Worm (Caenorhabditis elegans) whole organism, late embryonic: ENCODE results near the gene F08G2.4.

Experiments
- C38D4.7 ChIP-seq: fragments of 200-800 bp; sonication (Bioruptor generic); optimal IDR thresholded peaks from 2 replicates; lab custom pipeline; 2018; ENCODE audit warnings: mild to moderate bottlenecking, missing genetic modification characterization, moderate library complexity, missing compliant biosample characterization
- F13H6.1 ChIP-seq: sonication (generic microtip); optimal IDR thresholded peaks from 2 replicates; lab custom pipeline; 2016; ENCODE audit warnings: missing genetic modification characterization, missing compliant biosample characterization
- Y22D7AL.16 ChIP-seq: sonication (generic microtip); optimal IDR thresholded peaks from 2 replicates; lab custom pipeline; 2016; ENCODE audit warnings: missing genetic modification characterization, missing compliant biosample characterization
- ahr-1 ChIP-seq: sonication (generic microtip); optimal IDR thresholded peaks from 2 replicates; lab custom pipeline; 2016; ENCODE audit warnings: missing genetic modification characterization, missing compliant biosample characterization
- ceh-19 ChIP-seq: fragments of 200-800 bp; sonication (Bioruptor generic); optimal IDR thresholded peaks from 2 replicates; lab custom pipeline; 2018; ENCODE audit warnings: mild to moderate bottlenecking, missing genetic modification characterization, missing compliant biosample characterization
- ceh-22 ChIP-seq: sonication (generic microtip); optimal IDR thresholded peaks from 2 replicates; lab custom pipeline; 2017; ENCODE audit warnings: missing biosample characterization, missing genetic modification characterization
- ceh-30 ChIP-seq: fragments of 150-350 bp; optimal IDR thresholded peaks from 2 replicates; lab custom pipeline; 2014; ENCODE audit warnings: missing biosample characterization, missing genetic modification characterization
- ceh-45 ChIP-seq: fragments of 200-800 bp; sonication (Bioruptor generic); IDR thresholded peaks from 2 replicates; pipeline ENCODE4 v1.3.6; 2022; ENCODE audit warnings: missing genetic modification reagents, missing genetic modification characterization, missing compliant biosample characterization
- ceh-48 ChIP-seq: sonication (generic microtip); optimal IDR thresholded peaks from 2 replicates; lab custom pipeline; 2016; ENCODE audit warnings: missing genetic modification characterization, inconsistent platforms, missing compliant biosample characterization
- ceh-9 ChIP-seq: sonication (generic microtip); optimal IDR thresholded peaks from 2 replicates; lab custom pipeline; 2016; ENCODE audit warnings: mild to moderate bottlenecking, missing genetic modification characterization, inconsistent platforms, missing compliant biosample characterization
- dmd-4 ChIP-seq: sonication (generic microtip); optimal IDR thresholded peaks from 2 replicates; lab custom pipeline; 2016; ENCODE audit warnings: borderline replicate concordance, missing genetic modification characterization, missing compliant biosample characterization
- dve-1 ChIP-seq: sonication (generic microtip); optimal IDR thresholded peaks from 2 replicates; lab custom pipeline; 2017; ENCODE audit warnings: antibody characterized with exemption, mild to moderate bottlenecking, missing genetic modification characterization, missing compliant biosample characterization
- eyg-1 ChIP-seq: sonication (generic microtip); optimal IDR thresholded peaks from 2 replicates; lab custom pipeline; 2016; ENCODE audit warnings: missing genotype, missing genetic modification characterization, missing compliant biosample characterization
- fkh-6 ChIP-seq: sonication (generic microtip); optimal IDR thresholded peaks from 2 replicates; lab custom pipeline; 2016; ENCODE audit warnings: missing genetic modification characterization, missing compliant biosample characterization
- gmeb-2 ChIP-seq: sonication (generic microtip); optimal IDR thresholded peaks from 2 replicates; lab custom pipeline; 2016; ENCODE audit warnings: missing genetic modification characterization, inconsistent platforms, missing compliant biosample characterization
- hlh-30 ChIP-seq: sonication (generic microtip); optimal IDR thresholded peaks from 2 replicates; lab custom pipeline; 2017; ENCODE audit warnings: antibody characterized with exemption, missing genetic modification characterization, missing compliant biosample characterization; ENCODE audit not compliant: insufficient read depth
- hlh-6 ChIP-seq: sonication (generic microtip); optimal IDR thresholded peaks from 2 replicates; lab custom pipeline; 2016; ENCODE audit warnings: missing genotype, missing genetic modification characterization, missing compliant biosample characterization
- hlh-8 ChIP-seq: sonication (generic microtip); optimal IDR thresholded peaks from 2 replicates; lab custom pipeline; 2016; ENCODE audit warnings: missing genotype, missing genetic modification characterization, missing compliant biosample characterization
- lin-11 ChIP-seq: fragments of 200-800 bp; sonication (Bioruptor generic); optimal IDR thresholded peaks from 2 replicates; lab custom pipeline; 2018; ENCODE audit warnings: mild to moderate bottlenecking, missing genetic modification characterization, missing compliant biosample characterization
- madf-2 ChIP-seq: sonication (generic microtip); optimal IDR thresholded peaks from 2 replicates; lab custom pipeline; 2017; ENCODE audit warnings: missing genetic modification characterization, missing compliant biosample characterization
- mec-3 ChIP-seq: sonication (generic microtip); optimal IDR thresholded peaks from 2 replicates; lab custom pipeline; 2016; ENCODE audit warnings: borderline replicate concordance, missing genetic modification characterization, missing compliant biosample characterization
- nfya-1 ChIP-seq: sonication (generic microtip); optimal IDR thresholded peaks from 2 replicates; lab custom pipeline; 2017; ENCODE audit warnings: missing genetic modification characterization, mild to moderate bottlenecking, missing compliant biosample characterization, antibody characterized with exemption, moderate library complexity
- nhr-11 ChIP-seq: fragments of 150-350 bp; optimal IDR thresholded peaks from 2 replicates; lab custom pipeline; 2014; ENCODE audit warnings: missing biosample characterization, missing genetic modification characterization
- nhr-232 ChIP-seq: sonication (generic microtip); optimal IDR thresholded peaks from 2 replicates; lab custom pipeline; 2016; ENCODE audit warnings: missing genetic modification characterization, missing compliant biosample characterization
- npax-4 ChIP-seq: sonication (generic microtip); optimal IDR thresholded peaks from 2 replicates; lab custom pipeline; 2016; ENCODE audit warnings: missing genetic modification characterization, missing compliant biosample characterization
- odd-2 ChIP-seq: sonication (generic microtip); optimal IDR thresholded peaks from 2 replicates; lab custom pipeline; 2017; ENCODE audit warnings: antibody characterized with exemption, mild to moderate bottlenecking, missing genetic modification characterization, missing compliant biosample characterization
- pag-3 ChIP-seq: sonication (generic microtip); optimal IDR thresholded peaks from 2 replicates; lab custom pipeline; 2016; ENCODE audit warnings: missing compliant biosample characterization, missing genetic modification characterization, borderline replicate concordance
- pax-1 ChIP-seq: fragments of 150-350 bp; optimal IDR thresholded peaks from 2 replicates; lab custom pipeline; 2014; ENCODE audit warnings: missing biosample characterization, missing genetic modification characterization
- pha-2 ChIP-seq: sonication (generic microtip); optimal IDR thresholded peaks from 2 replicates; lab custom pipeline; 2017; ENCODE audit warnings: mild to moderate bottlenecking, missing genetic modification characterization, missing compliant biosample characterization
- pha-4 ChIP-seq: fragments of 150-350 bp; optimal IDR thresholded peaks from 2 replicates; lab custom pipeline; 2018; ENCODE audit warnings: missing biosample characterization, missing genetic modification reagents, missing genetic modification characterization
- pqm-1 ChIP-seq: sonication (generic microtip); optimal IDR thresholded peaks from 2 replicates; lab custom pipeline; 2016; ENCODE audit warnings: missing genetic modification characterization, missing compliant biosample characterization
- pros-1 ChIP-seq: fragments of 150-350 bp; optimal IDR thresholded peaks from 2 replicates; lab custom pipeline; 2014; ENCODE audit warnings: missing biosample characterization, missing genetic modification reagents, missing genetic modification characterization
- ref-2 ChIP-seq: sonication (generic microtip); optimal IDR thresholded peaks from 2 replicates; lab custom pipeline; 2016; ENCODE audit warnings: missing genetic modification characterization, missing compliant biosample characterization
- rnt-1 ChIP-seq: sonication (generic microtip); optimal IDR thresholded peaks from 2 replicates; lab custom pipeline; 2016; ENCODE audit warnings: missing genetic modification characterization, missing compliant biosample characterization
- sdc-2 ChIP-seq: sonication (generic microtip); optimal IDR thresholded peaks from 2 replicates; lab custom pipeline; 2016; ENCODE audit warnings: missing genotype, missing genetic modification characterization, missing compliant biosample characterization
- sox-2 ChIP-seq: fragments of 200-800 bp; sonication (Bioruptor generic); IDR thresholded peaks from 2 replicates; pipeline ENCODE4 v1.3.6; 2022; ENCODE audit warnings: missing genetic modification reagents, missing genetic modification characterization, missing compliant biosample characterization
- sox-4 ChIP-seq: sonication (generic microtip); optimal IDR thresholded peaks from 2 replicates; lab custom pipeline; 2017; ENCODE audit warnings: mild to moderate bottlenecking, missing genetic modification characterization, inconsistent platforms, missing compliant biosample characterization
- syd-9 ChIP-seq: sonication (generic microtip); optimal IDR thresholded peaks from 2 replicates; lab custom pipeline; 2016; ENCODE audit warnings: mild to moderate bottlenecking, missing genetic modification characterization, moderate library complexity, missing compliant biosample characterization
- tbx-2 ChIP-seq: sonication (generic microtip); optimal IDR thresholded peaks from 2 replicates; lab custom pipeline; 2016; ENCODE audit warnings: missing genetic modification characterization, missing compliant biosample characterization
- unc-42 ChIP-seq: sonication (generic microtip); optimal IDR thresholded peaks from 2 replicates; lab custom pipeline; 2016; ENCODE audit warnings: missing genotype, missing genetic modification characterization, missing compliant biosample characterization
- unc-55 ChIP-seq: sonication (generic microtip); optimal IDR thresholded peaks from 2 replicates; lab custom pipeline; 2017; ENCODE audit warnings: missing biosample characterization, missing genetic modification reagents, missing genetic modification characterization
- unc-86 ChIP-seq: sonication (generic microtip); optimal IDR thresholded peaks from 2 replicates; lab custom pipeline; 2016; ENCODE audit warnings: missing genetic modification characterization, missing compliant biosample characterization
- zip-5 ChIP-seq: sonication (generic microtip); optimal IDR thresholded peaks from 2 replicates; lab custom pipeline; 2016; ENCODE audit warnings: missing genetic modification characterization, missing compliant biosample characterization
- ztf-16 ChIP-seq: sonication (generic microtip); optimal IDR thresholded peaks from 2 replicates; lab custom pipeline; 2017; ENCODE audit warnings: missing genetic modification characterization, missing compliant biosample characterization

F08G2.4 gene

DNA sequence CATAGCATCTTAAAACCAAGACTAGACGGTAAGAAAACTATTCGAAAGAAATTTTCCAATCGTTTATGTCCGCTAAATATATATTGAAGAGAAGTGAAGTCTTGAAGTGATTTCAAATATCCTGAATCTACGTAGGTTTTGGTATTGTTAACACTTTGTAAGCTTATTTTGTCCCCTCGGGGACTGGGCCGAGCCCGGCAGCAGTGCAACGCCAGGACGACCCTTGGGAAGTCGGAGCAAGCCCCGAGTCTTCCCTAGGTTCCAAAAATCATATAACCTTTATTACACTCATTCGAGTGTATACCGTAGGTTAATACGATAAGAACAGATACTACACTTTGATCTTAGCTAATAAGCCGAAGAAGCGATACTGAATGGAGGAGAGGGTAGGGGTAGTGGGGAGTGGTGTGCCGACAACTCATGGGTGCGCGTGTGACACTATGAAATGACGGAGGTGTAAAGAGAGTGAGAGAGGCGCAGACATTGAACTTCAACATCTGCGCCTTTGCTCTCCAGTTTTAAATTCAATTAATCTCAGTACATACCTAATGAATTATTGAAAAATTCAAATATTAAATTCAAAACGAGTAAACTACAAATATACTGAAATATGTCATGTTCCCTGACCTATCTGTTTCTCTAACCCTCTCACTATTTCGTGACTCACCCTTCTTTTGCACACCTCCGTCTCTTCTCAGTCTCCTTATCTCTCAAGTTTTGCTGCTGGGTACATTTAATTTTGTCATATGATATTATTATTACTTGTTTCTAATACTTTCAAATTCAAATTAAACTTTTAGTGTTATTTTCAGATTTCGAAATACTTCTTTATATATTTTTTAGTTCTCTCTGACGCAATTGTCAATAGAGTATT, 1.0 kb upstream of the F08G2.4 start:
- TF ChIP-seq unc-55 (GFP tag; lab: Kevin White, UChicago) (peak; percentile 38), tbx-2 (peak; percentile 21), unc-42 (peak; percentile 1), ref-2 (tag; lab: Kevin White, UChicago) (peak; percentile 42)

DNA sequence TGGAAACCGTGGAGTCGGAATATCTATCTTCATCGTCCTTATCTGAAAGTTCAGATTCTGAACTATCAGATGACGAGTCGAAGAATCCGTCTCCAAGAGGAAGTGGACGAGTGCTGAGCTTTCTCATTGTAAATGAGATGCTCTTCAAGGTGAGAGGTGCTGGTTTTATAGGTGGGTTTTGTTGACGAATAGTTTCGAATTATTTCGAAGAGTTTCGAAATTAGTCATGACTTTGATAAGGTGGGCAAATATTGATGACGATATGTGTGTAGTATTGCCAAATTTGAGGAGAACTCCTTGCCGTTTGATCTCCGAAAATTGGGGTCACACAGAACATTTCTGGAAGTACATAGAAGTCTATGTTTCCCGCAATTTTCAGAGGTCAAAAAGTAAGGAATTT, 3.1 kb downstream of the F08G2.4 start, which contains the start of gene F08G2.5:
TSS of gene F08G2.5 (minus strand) at position 127 of the 400 bp plus-strand sequence.
- TF ChIP-seq syd-9 (tag; lab: Kevin White, UChicago) (no peak), ceh-9 (no peak), ceh-45 (no peak), hlh-30 (tag; lab: Kevin White, UChicago) (no peak), dmd-4 (tag; lab: Kevin White, UChicago) (no peak), Y22D7AL.16 (tag; lab: Kevin White, UChicago) (no peak), pha-4 (tag; lab: Kevin White, UChicago) (no peak), ztf-16 (no peak), npax-4 (tag; lab: Kevin White, UChicago) (no peak), C38D4.7 (GFP tag; lab: Kevin White, UChicago) (no peak), hlh-6 (tag; lab: Kevin White, UChicago) (no peak), fkh-6 (tag; lab: Kevin White, UChicago) (no peak), pqm-1 (no peak), pros-1 (tag; lab: Kevin White, UChicago) (no peak), pax-1 (tag; lab: Kevin White, UChicago) (no peak)

DNA sequence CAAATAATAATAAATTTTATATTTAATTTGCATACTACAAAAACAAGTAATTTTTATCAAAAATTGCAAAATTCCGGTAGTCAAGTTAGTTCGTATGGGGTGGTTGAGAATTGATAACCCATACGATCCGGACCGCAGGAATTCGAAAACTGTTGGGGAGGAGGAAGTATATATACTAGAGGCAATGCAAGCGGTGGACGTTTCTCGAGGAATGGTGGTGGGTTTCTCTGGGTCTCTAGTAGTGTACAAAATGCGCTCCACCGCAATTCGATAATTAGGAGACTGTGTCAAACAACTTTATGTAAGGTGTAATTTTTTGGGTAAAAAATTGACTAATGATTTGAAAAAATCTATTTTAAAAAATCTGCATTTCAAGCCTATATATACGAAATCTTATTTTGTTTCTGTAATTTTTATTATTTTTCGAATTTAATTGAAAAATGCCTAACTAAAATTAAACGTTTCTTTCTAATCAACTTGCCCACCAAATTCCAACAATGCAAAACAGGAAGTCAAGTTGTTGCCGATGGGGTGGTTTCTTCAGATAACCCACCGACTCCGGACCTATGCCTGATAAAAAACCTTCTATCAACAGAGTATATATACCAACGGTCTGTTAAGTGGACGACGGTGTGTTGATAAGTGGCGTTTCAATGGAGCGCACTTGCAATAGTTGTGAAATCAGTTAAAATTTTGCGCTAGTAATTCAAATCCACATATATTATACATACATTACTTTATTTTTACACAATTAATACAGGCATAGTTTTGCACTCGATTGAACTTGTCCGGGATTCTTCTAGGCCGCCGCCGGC, 4.2 kb downstream of the F08G2.4 start:
- TF ChIP-seq ceh-48 (tag; lab: Kevin White, UChicago) (peak; percentile 74), nfya-1 (tag; lab: Kevin White, UChicago) (peak; percentile 80), mec-3 (tag; lab: Kevin White, UChicago) (no peak), Y22D7AL.16 (tag; lab: Kevin White, UChicago) (peak; percentile 72), F13H6.1 (tag; lab: Kevin White, UChicago) (peak; percentile 67), hlh-8 (tag; lab: Kevin White, UChicago) (peak; percentile 68), npax-4 (tag; lab: Kevin White, UChicago) (peak; percentile 65), lin-11 (tag; lab: Kevin White, UChicago) (peak; percentile 68), ref-2 (tag; lab: Kevin White, UChicago) (peak; percentile 78), sox-4 (tag; lab: Kevin White, UChicago) (peak; percentile 82), eyg-1 (tag; lab: Kevin White, UChicago) (peak; percentile 50), ceh-30 (tag; lab: Kevin White, UChicago) (no peak), dmd-4 (tag; lab: Kevin White, UChicago) (peak; percentile 46), ahr-1 (peak; percentile 66), pha-2 (peak; percentile 83), ceh-19 (GFP tag; lab: Kevin White, UChicago) (peak; percentile 86), unc-86 (tag; lab: Kevin White, UChicago) (peak; percentile 72), gmeb-2 (peak; percentile 72), sox-2 (GFP tag; lab: Robert Waterston, UW) (peak; percentile 70), fkh-6 (tag; lab: Kevin White, UChicago) (peak; percentile 61), zip-5 (tag; lab: Kevin White, UChicago) (peak; percentile 57), ceh-9 (peak; percentile 59), odd-2 (tag; lab: Kevin White, UChicago) (peak; percentile 59), madf-2 (peak; percentile 83), nhr-11 (no peak), hlh-6 (tag; lab: Kevin White, UChicago) (peak; percentile 38), ceh-22 (tag; lab: Kevin White, UChicago) (no peak), dve-1 (tag; lab: Kevin White, UChicago) (peak; percentile 81), unc-55 (GFP tag; lab: Kevin White, UChicago) (peak; percentile 62), rnt-1 (tag; lab: Kevin White, UChicago) (peak; percentile 89), nhr-232 (tag; lab: Kevin White, UChicago) (peak; percentile 52), pag-3 (tag; lab: Kevin White, UChicago) (no peak), sdc-2 (tag; lab: Kevin White, UChicago) (peak; percentile 32)
